Fruit fly (Drosophila melanogaster): Measurements from ENCODE around the gene Dyro.

Dyro gene

DNA sequence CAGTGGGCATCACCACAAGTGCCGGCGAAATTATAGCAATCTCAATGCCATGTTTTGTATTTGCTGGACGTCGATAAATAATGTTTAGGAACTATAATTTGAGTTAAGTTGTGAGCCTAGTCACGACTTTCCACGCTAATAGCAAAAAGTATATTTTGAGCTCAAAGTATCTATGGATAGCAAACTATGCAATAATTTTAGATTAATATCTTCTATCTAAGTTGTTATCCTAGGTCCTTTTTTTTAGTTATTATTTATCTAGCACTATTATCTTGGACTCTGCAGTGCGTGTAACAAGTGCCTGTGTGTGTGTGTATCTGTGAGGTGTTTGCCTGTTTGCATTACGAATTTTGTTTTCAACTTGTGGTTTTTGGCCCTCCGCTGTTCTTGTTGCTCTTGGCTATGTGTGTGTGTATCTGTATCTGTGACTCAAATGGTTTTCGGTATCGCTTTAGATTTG, 35.4 kb downstream of the Dyro start (continued):
- peak; percentile 97 for TF ChIP-seq sens (GFP tag)
- TF ChIP-seq grn (GFP tag; optimal IDR thresholded peaks at IDR 0.05): peak; percentile 44
- TF ChIP-seq lab (GFP tag; optimal IDR thresholded peaks at IDR 0.05): peak; percentile 75
- TF ChIP-seq Atf-2 (GFP tag; optimal IDR thresholded peaks at IDR 0.05): peak; percentile 56
- TF ChIP-seq prd (optimal IDR thresholded peaks at IDR 0.05): no peak
- peak; percentile 88 for TF ChIP-seq prd (GFP tag; IDR thresholded peaks at IDR 0.05)
- TF ChIP-seq bsh (GFP tag; optimal IDR thresholded peaks at IDR 0.05): peak in 1 of 2 experiments; percentile 75
- peak; percentile 13 for TF ChIP-seq Vsx1 (GFP tag; optimal IDR thresholded peaks at IDR 0.05)
- TF ChIP-seq Hr3 (GFP tag; optimal IDR thresholded peaks at IDR 0.05): peak; percentile 73
- no peak for TF ChIP-seq wek (GFP tag; optimal IDR thresholded peaks at IDR 0.05)
- no peak for TF ChIP-seq ato (GFP tag; IDR thresholded peaks at IDR 0.05; ENCODE audit: partially characterized antibody)
- TF ChIP-seq Hmx (GFP tag; optimal IDR thresholded peaks at IDR 0.05): no peak
- peak; percentile 70 for TF ChIP-seq phol (tag; optimal IDR thresholded peaks at IDR 0.05)
- no peak for TF ChIP-seq CG10565 (GFP tag; optimal IDR thresholded peaks at IDR 0.05)
- peak; percentile 70 for TF ChIP-seq org-1 (GFP tag; optimal IDR thresholded peaks at IDR 0.05)
- peak; percentile 73 for TF ChIP-seq az2 (GFP tag; optimal IDR thresholded peaks at IDR 0.05)
- peak; percentile 77 for TF ChIP-seq Meics (GFP tag; optimal IDR thresholded peaks at IDR 0.05)
- no peak for TF ChIP-seq vnd (GFP tag; IDR thresholded peaks at IDR 0.05; ENCODE audit: partially characterized antibody)
- no peak for TF ChIP-seq sima (GFP tag; optimal IDR thresholded peaks at IDR 0.05)
- TF ChIP-seq Oaz (GFP tag; IDR thresholded peaks at IDR 0.05): peak; percentile 59; the same call in 1 of the 2 replicates
- TF ChIP-seq CG3407 (GFP tag; optimal IDR thresholded peaks at IDR 0.05): peak; percentile 36
- TF ChIP-seq Drgx (GFP tag; IDR thresholded peaks at IDR 0.05): peak; percentile 47
- TF ChIP-seq ase (GFP tag; IDR thresholded peaks at IDR 0.05): no peak; the same call in 1 of the 3 replicates
- no peak for TF ChIP-seq Doc3 (GFP tag; IDR thresholded peaks at IDR 0.05; ENCODE audit: partially characterized antibody)
- peak; percentile 56 for TF ChIP-seq caup (GFP tag; optimal IDR thresholded peaks at IDR 0.05; ENCODE audit: severe bottlenecking)
- peak; percentile 81 for TF ChIP-seq CG12391 (tag; optimal IDR thresholded peaks at IDR 0.05)
- peak; percentile 27 for TF ChIP-seq ind (GFP tag; optimal IDR thresholded peaks at IDR 0.05)
- TF ChIP-seq CG4404 (GFP tag; IDR thresholded peaks at IDR 0.05): peak; percentile 70; the same call in 1 of the 2 replicates
- peak; percentile 86 for TF ChIP-seq lilli (GFP tag; optimal IDR thresholded peaks at IDR 0.05)
- TF ChIP-seq CG16779 (GFP tag; IDR thresholded peaks at IDR 0.05): 0 out of 2 replicates have a peak, but pooled peaks have one; percentile 7
- TF ChIP-seq salm (tag; optimal IDR thresholded peaks at IDR 0.05): peak; percentile 30
- peak; percentile 66; the same call in 1 of the 3 replicates for TF ChIP-seq Optix (GFP tag; IDR thresholded peaks at IDR 0.05)
- no peak for TF ChIP-seq stwl (tag; optimal IDR thresholded peaks at IDR 0.05)
- peak; percentile 56 for TF ChIP-seq CG8281 (tag; optimal IDR thresholded peaks at IDR 0.05)
- peak; percentile 68 to 83 for TF ChIP-seq dpn (GFP tag; optimal IDR thresholded peaks at IDR 0.05)
- peak; percentile 66 for TF ChIP-seq CG4282 (GFP tag; optimal IDR thresholded peaks at IDR 0.05)
- no peak for TF ChIP-seq h (optimal IDR thresholded peaks at IDR 0.05)
- no peak for TF ChIP-seq zf30C (GFP tag; optimal IDR thresholded peaks at IDR 0.05)
- TF ChIP-seq CG34224 (GFP tag; IDR thresholded peaks at IDR 0.05; ENCODE audit: partially characterized antibody): no peak
- TF ChIP-seq CG3163 (GFP tag; optimal IDR thresholded peaks at IDR 0.05): peak; percentile 57
- no peak for TF ChIP-seq Dfd (GFP tag; optimal IDR thresholded peaks at IDR 0.05)
- peak; percentile 60 for TF ChIP-seq her (GFP tag; optimal IDR thresholded peaks at IDR 0.05)
- no peak; the same call in 1 of the 2 replicates for TF ChIP-seq GATAe (GFP tag; conservative IDR thresholded peaks at IDR 0.05)
- no peak for TF ChIP-seq inv (GFP tag; IDR thresholded peaks at IDR 0.05; ENCODE audit: partially characterized antibody)
- TF ChIP-seq CG31388 (GFP tag; optimal IDR thresholded peaks at IDR 0.05): peak; percentile 3
- TF ChIP-seq shn (GFP tag; optimal IDR thresholded peaks at IDR 0.05): peak; percentile 81
- TF ChIP-seq CG42726 (GFP tag; IDR thresholded peaks at IDR 0.05; ENCODE audit: partially characterized antibody): no peak
- TF ChIP-seq CG11247 (GFP tag; IDR thresholded peaks at IDR 0.05): peak; percentile 75
- 0 out of 2 replicates have a peak, but pooled peaks have one; percentile 25 for TF ChIP-seq bowl (GFP tag; IDR thresholded peaks at IDR 0.05)
- no peak for TF ChIP-seq nom (GFP tag; optimal IDR thresholded peaks at IDR 0.05)

Data from whole organism, embryonic.